Worm (Caenorhabditis elegans) whole organism, late embryonic: ENCODE data around the gene twk-13.

ENCODE experiments used
- ceh-45 ChIP-seq: fragments of 200-800 bp; sonication (Bioruptor generic); IDR thresholded peaks from 2 replicates; pipeline ENCODE4 v1.3.6; 2022; ENCODE audit warnings: missing genetic modification reagents, missing genetic modification characterization, missing compliant biosample characterization
- fkh-10 ChIP-seq: fragments of 150-350 bp; optimal IDR thresholded peaks from 2 replicates; lab custom pipeline; 2014; ENCODE audit warnings: missing biosample characterization, missing genetic modification reagents, missing genetic modification characterization
- pag-3 ChIP-seq: sonication (generic microtip); optimal IDR thresholded peaks from 2 replicates; lab custom pipeline; 2016; ENCODE audit warnings: missing compliant biosample characterization, missing genetic modification characterization, borderline replicate concordance
- sdc-2 ChIP-seq: sonication (generic microtip); optimal IDR thresholded peaks from 2 replicates; lab custom pipeline; 2016; ENCODE audit warnings: missing genotype, missing genetic modification characterization, missing compliant biosample characterization
- unc-86 ChIP-seq: sonication (generic microtip); optimal IDR thresholded peaks from 2 replicates; lab custom pipeline; 2016; ENCODE audit warnings: missing genetic modification characterization, missing compliant biosample characterization

ce11 chrV:12337894-12338293 is at the start of gene twk-13:
- TF ChIP-seq sdc-2 (tag; lab: Kevin White, UChicago) (no peak), ceh-45 (GFP tag; lab: Robert Waterston, UW) (no peak), unc-86 (tag; lab: Kevin White, UChicago) (no peak), pag-3 (tag; lab: Kevin White, UChicago) (no peak), fkh-10 (GFP tag; lab: Kevin White, UChicago) (no peak)
